Worm (Caenorhabditis elegans): ENCODE measurements around the gene pgap-2.
A peak's percentile ranks its signal among the peaks of the same experiment; 100 is the strongest.

pgap-2 gene

ce11 chrIII:4687134-4687533 is 18.2 kb upstream of the pgap-2 start:
- TF ChIP-seq pros-1 (tag; optimal IDR thresholded peaks at IDR 0.05) (no peak), ceh-34 (tag; optimal IDR thresholded peaks at IDR 0.05) (no peak), ceh-18 (tag; optimal IDR thresholded peaks at IDR 0.05) (peak; percentile 5)

ce11 chrIII:4688356-4688755 is 17.0 kb upstream of the pgap-2 start, which contains the start of gene tag-243:
tag-243 (minus strand) TSS chrIII:4688456.
- TF ChIP-seq ceh-34 (tag; optimal IDR thresholded peaks at IDR 0.05) (no peak), sdc-2 (tag; optimal IDR thresholded peaks at IDR 0.05) (no peak), elt-2 (tag; optimal IDR thresholded peaks at IDR 0.05) (no peak)

- TF ChIP-seq ztf-16 (tag; optimal IDR thresholded peaks at IDR 0.05) (no peak), ceh-24 (tag; optimal IDR thresholded peaks at IDR 0.05) (no peak), unc-55 (GFP tag; optimal IDR thresholded peaks at IDR 0.05) (no peak), nhr-11 (tag; optimal IDR thresholded peaks at IDR 0.05) (no peak), pha-4 (tag; optimal IDR thresholded peaks at IDR 0.05) (no peak), npax-4 (tag; optimal IDR thresholded peaks at IDR 0.05) (no peak), sox-4 (tag; optimal IDR thresholded peaks at IDR 0.05) (no peak)
Measured at ce11 chrIII:4688965-4689364, 16.3 kb upstream of the pgap-2 start, which contains the start of gene ppat-1. ppat-1 (plus strand) TSS chrIII:4689280.

- TF ChIP-seq unc-86 (tag; optimal IDR thresholded peaks at IDR 0.05) = peak; percentile 59
- TF ChIP-seq ceh-31 (tag; optimal IDR thresholded peaks at IDR 0.05) = peak; percentile 30
- TF ChIP-seq K02D7.2 (tag; optimal IDR thresholded peaks at IDR 0.05) = peak; percentile 59
- TF ChIP-seq ceh-19 (GFP tag; optimal IDR thresholded peaks at IDR 0.05) = peak; percentile 73
- peak; percentile 57 for TF ChIP-seq K09A11.1 (tag; optimal IDR thresholded peaks at IDR 0.05; ENCODE audit: insufficient read depth)
- TF ChIP-seq ceh-30 (tag; optimal IDR thresholded peaks at IDR 0.05) = peak; percentile 51
- peak; percentile 62 for TF ChIP-seq sdc-2 (tag; optimal IDR thresholded peaks at IDR 0.05)
- TF ChIP-seq hlh-6 (tag; optimal IDR thresholded peaks at IDR 0.05) = peak; percentile 87
- TF ChIP-seq ttx-3 (tag; optimal IDR thresholded peaks at IDR 0.05) = peak; percentile 75
- peak; percentile 70 for TF ChIP-seq fax-1 (tag; optimal IDR thresholded peaks at IDR 0.05)
- peak; percentile 40; the same call in 1 of the 2 replicates for TF ChIP-seq unc-3 (GFP tag; conservative IDR thresholded peaks at IDR 0.05)
- peak; percentile 61 for TF ChIP-seq unc-3 (tag; optimal IDR thresholded peaks at IDR 0.05)
- TF ChIP-seq eyg-1 (tag; optimal IDR thresholded peaks at IDR 0.05) = peak; percentile 29
- TF ChIP-seq ceh-6 (GFP tag; optimal IDR thresholded peaks at IDR 0.05) = peak; percentile 89
- peak; percentile 57 for TF ChIP-seq hlh-15 (tag; optimal IDR thresholded peaks at IDR 0.05)
- TF ChIP-seq syd-9 (tag; optimal IDR thresholded peaks at IDR 0.05) = peak; percentile 80
- peak; percentile 65 for TF ChIP-seq npax-4 (tag; optimal IDR thresholded peaks at IDR 0.05)
- TF ChIP-seq pha-2 (tag; optimal IDR thresholded peaks at IDR 0.05) = peak; percentile 63
- TF ChIP-seq pros-1 (tag; optimal IDR thresholded peaks at IDR 0.05) = no peak
- TF ChIP-seq F13H6.1 (tag; optimal IDR thresholded peaks at IDR 0.05) = peak; percentile 31
- TF ChIP-seq hlh-30 (tag; optimal IDR thresholded peaks at IDR 0.05; ENCODE audit: insufficient read depth) = peak; percentile 69
- peak; percentile 35 for TF ChIP-seq ceh-18 (tag; optimal IDR thresholded peaks at IDR 0.05)
- TF ChIP-seq dmd-4 (tag; optimal IDR thresholded peaks at IDR 0.05; ENCODE audit: borderline replicate concordance) = peak; percentile 66
- TF ChIP-seq ceh-2 (tag; optimal IDR thresholded peaks at IDR 0.05) = peak; percentile 34
- TF ChIP-seq che-1 (tag; optimal IDR thresholded peaks at IDR 0.05) = peak; percentile 86
- TF ChIP-seq ceh-14 (tag; optimal IDR thresholded peaks at IDR 0.05) = peak; percentile 45
- peak; percentile 63 for TF ChIP-seq Y22D7AL.16 (tag; optimal IDR thresholded peaks at IDR 0.05)
- TF ChIP-seq nfya-1 (tag; optimal IDR thresholded peaks at IDR 0.05) = peak; percentile 59
- no peak for TF ChIP-seq pha-4 (tag; optimal IDR thresholded peaks at IDR 0.05)
- TF ChIP-seq unc-55 (GFP tag; optimal IDR thresholded peaks at IDR 0.05) = no peak
- no peak for TF ChIP-seq elt-4 (tag; optimal IDR thresholded peaks at IDR 0.05)
- peak; percentile 83 for TF ChIP-seq elt-2 (tag; optimal IDR thresholded peaks at IDR 0.05)
- no peak for TF ChIP-seq ceh-22 (tag; optimal IDR thresholded peaks at IDR 0.05)
- peak; percentile 72 for TF ChIP-seq sox-4 (tag; optimal IDR thresholded peaks at IDR 0.05)
- TF ChIP-seq rnt-1 (tag; optimal IDR thresholded peaks at IDR 0.05) = peak; percentile 62
- peak; percentile 65 for TF ChIP-seq ceh-48 (tag; optimal IDR thresholded peaks at IDR 0.05)
- peak; percentile 35 for TF ChIP-seq zip-5 (tag; optimal IDR thresholded peaks at IDR 0.05)
- TF ChIP-seq ets-4 (tag; optimal IDR thresholded peaks at IDR 0.05) = peak; percentile 68
- peak; percentile 62 for TF ChIP-seq C08G9.2 (tag; optimal IDR thresholded peaks at IDR 0.05)
- TF ChIP-seq C38D4.7 (GFP tag; optimal IDR thresholded peaks at IDR 0.05) = peak; percentile 74
- peak; percentile 65 for TF ChIP-seq lin-11 (tag; optimal IDR thresholded peaks at IDR 0.05)
- TF ChIP-seq pax-1 (tag; optimal IDR thresholded peaks at IDR 0.05) = no peak
Measured at ce11 chrIII:4689595-4689994, 15.7 kb upstream of the pgap-2 start.

Data from whole organism, late embryonic.